Fruit fly (Drosophila melanogaster) whole organism: ENCODE results near the gene CG42542.

Experiments used
- CG8478 ChIP-seq: fragments of >200 bp; optimal IDR thresholded peaks from 2 replicates; lab custom pipeline; 2018; ENCODE audit warnings: inconsistent platforms
- EcR ChIP-seq, 2 experiments: fragments of >200 bp; optimal IDR thresholded peaks; 2 replicates each; lab custom pipeline; 2017; ENCODE audit warnings: missing biosample characterization in 2 of 2, missing genetic modification characterization in 2 of 2, missing genetic modification reagents in 2 of 2

dm6 chr3R:15231635-15232138 lies 35.3 kb downstream of the CG42542 start:
- no peak for TF ChIP-seq EcR (GFP tag; optimal IDR thresholded peaks at IDR 0.05; lab: Kevin White, UChicago)
- no peak for TF ChIP-seq CG8478 (lab: Kevin White, UChicago)
